Worm (Caenorhabditis elegans) whole organism, L4 larva: Measurements from ENCODE around the gene osgn-1.

Experiments
- D1046.2 ChIP-seq: fragments of 200-800 bp; sonication (Bioruptor generic); IDR thresholded peaks from 2 replicates; pipeline ENCODE4 v1.3.6; 2022; ENCODE audit warnings: missing genetic modification characterization, missing compliant biosample characterization
- F10B5.3 ChIP-seq: sonication (generic microtip); optimal IDR thresholded peaks from 2 replicates; lab custom pipeline; 2016; ENCODE audit warnings: mild to moderate bottlenecking, missing genetic modification characterization, missing compliant biosample characterization
- F26F4.8 ChIP-seq: fragments of 200-800 bp; sonication (Bioruptor generic); conservative IDR thresholded peaks from 2 replicates; pipeline ENCODE4 v1.3.6; 2022; ENCODE audit warnings: missing genetic modification characterization, missing compliant biosample characterization
- F49E8.2 ChIP-seq: sonication (generic microtip); optimal IDR thresholded peaks from 2 replicates; lab custom pipeline; 2016; ENCODE audit warnings: missing compliant biosample characterization, mild to moderate bottlenecking, missing genetic modification characterization, borderline replicate concordance
- T26A8.4 ChIP-seq: fragments of 200-800 bp; sonication (Bioruptor generic); IDR thresholded peaks from 2 replicates; pipeline ENCODE4 v1.3.6; 2022; ENCODE audit warnings: missing genetic modification characterization, missing compliant biosample characterization
- Y105C5A.15 ChIP-seq: fragments of 200-800 bp; sonication (Bioruptor generic); IDR thresholded peaks from 2 replicates; pipeline ENCODE4 v1.3.6; 2022; ENCODE audit warnings: missing genetic modification characterization, missing compliant biosample characterization
- Y48G9A.11 ChIP-seq: fragments of 200-800 bp; sonication (Bioruptor generic); IDR thresholded peaks from 2 replicates; pipeline ENCODE4 v1.3.6; 2022; ENCODE audit warnings: missing genetic modification reagents, missing genetic modification characterization, missing compliant biosample characterization
- Y5F2A.4 ChIP-seq: fragments of 200-800 bp; sonication (Bioruptor generic); optimal IDR thresholded peaks from 2 replicates; lab custom pipeline; 2018; ENCODE audit warnings: mild to moderate bottlenecking, missing genetic modification characterization, missing compliant biosample characterization
- Y75B8A.6 ChIP-seq: fragments of 200-800 bp; sonication (Bioruptor generic); IDR thresholded peaks from 2 replicates; pipeline ENCODE4 v1.3.6; 2022; ENCODE audit warnings: missing genetic modification reagents, missing genetic modification characterization, missing compliant biosample characterization
- ZK546.5 ChIP-seq, 2 experiments: sonication (generic microtip); optimal IDR thresholded peaks; 2 replicates each; lab custom pipeline; 2017; ENCODE audit warnings: missing biosample characterization in 2 of 2, missing genetic modification characterization in 2 of 2
- ceh-44 ChIP-seq: fragments of 200-800 bp; sonication (Bioruptor generic); IDR thresholded peaks from 2 replicates; pipeline ENCODE4 v1.3.6; 2022; ENCODE audit warnings: missing genetic modification reagents, missing genetic modification characterization, missing compliant biosample characterization
- ceh-62 ChIP-seq: sonication (generic microtip); optimal IDR thresholded peaks from 2 replicates; lab custom pipeline; 2017; ENCODE audit warnings: missing biosample characterization, missing genetic modification characterization
- daf-12 ChIP-seq: fragments of 150-350 bp; optimal IDR thresholded peaks from 2 replicates; lab custom pipeline; 2014; ENCODE audit warnings: missing biosample characterization, missing genetic modification reagents, missing genetic modification characterization
- daf-16 ChIP-seq, 3 experiments: sonication (generic microtip); optimal IDR thresholded peaks; 2 replicates each; lab custom pipeline; 2016 to 2017; ENCODE audit warnings: missing genetic modification characterization in 3 of 3, missing genetic modification reagents in 3 of 3, mild to moderate bottlenecking in 2 of 3, missing compliant biosample characterization in 2 of 3, missing biosample characterization in 1 of 3, moderate library complexity in 1 of 3
- daf-19 ChIP-seq: fragments of 200-800 bp; sonication (Bioruptor generic); conservative IDR thresholded peaks from 2 replicates; pipeline ENCODE4 v1.3.6; 2022; ENCODE audit warnings: missing genetic modification characterization, missing compliant biosample characterization
- daf-8 ChIP-seq: fragments of 200-800 bp; sonication (Bioruptor generic); IDR thresholded peaks from 2 replicates; pipeline ENCODE4 v1.3.6; 2022; ENCODE audit warnings: missing genetic modification characterization, missing compliant biosample characterization
- dpl-1 ChIP-seq: fragments of 150-350 bp; optimal IDR thresholded peaks from 2 replicates; lab custom pipeline; 2014; ENCODE audit warnings: missing biosample characterization, missing genetic modification reagents, missing genetic modification characterization
- egl-43 ChIP-seq: fragments of 200-800 bp; sonication (Bioruptor generic); IDR thresholded peaks from 2 replicates; pipeline ENCODE4 v1.3.6; 2022; ENCODE audit warnings: missing genetic modification reagents, missing genetic modification characterization, missing compliant biosample characterization
- hlh-11 ChIP-seq: fragments of 200-800 bp; sonication (Bioruptor generic); optimal IDR thresholded peaks from 2 replicates; lab custom pipeline; 2018; ENCODE audit warnings: mild to moderate bottlenecking, missing genetic modification characterization, missing compliant biosample characterization
- hlh-30 ChIP-seq: sonication (generic microtip); optimal IDR thresholded peaks from 2 replicates; lab custom pipeline; 2017; ENCODE audit warnings: antibody characterized with exemption, mild to moderate bottlenecking, missing genetic modification characterization, missing compliant biosample characterization; ENCODE audit not compliant: insufficient read depth
- jun-1 ChIP-seq: fragments of 150-350 bp; optimal IDR thresholded peaks from 2 replicates; lab custom pipeline; 2014; ENCODE audit warnings: missing biosample characterization, missing genetic modification reagents, missing genetic modification characterization
- lim-7 ChIP-seq: fragments of 200-800 bp; sonication (Bioruptor generic); IDR thresholded peaks from 2 replicates; pipeline ENCODE4 v1.3.6; 2022; ENCODE audit warnings: missing genetic modification characterization, missing compliant biosample characterization
- lin-15B ChIP-seq: fragments of 150-350 bp; sonication (generic microtip); optimal IDR thresholded peaks from 3 replicates; lab custom pipeline; 2014; ENCODE audit warnings: missing biosample characterization, missing genetic modification characterization
- lin-38 ChIP-seq: fragments of 200-800 bp; sonication (Bioruptor generic); IDR thresholded peaks from 2 replicates; pipeline ENCODE4 v1.3.6; 2022; ENCODE audit warnings: missing genetic modification reagents, missing genetic modification characterization, missing compliant biosample characterization
- mdt-29 ChIP-seq: fragments of 200-800 bp; sonication (Bioruptor generic); IDR thresholded peaks from 2 replicates; pipeline ENCODE4 v1.3.6; 2022; ENCODE audit warnings: missing genetic modification reagents, missing genetic modification characterization, missing compliant biosample characterization
- mxl-3 ChIP-seq: fragments of 200-800 bp; sonication (Bioruptor generic); optimal IDR thresholded peaks from 2 replicates; lab custom pipeline; 2018; ENCODE audit warnings: mild to moderate bottlenecking, missing genetic modification characterization, missing compliant biosample characterization
- nhr-102 ChIP-seq: sonication (generic microtip); optimal IDR thresholded peaks from 2 replicates; lab custom pipeline; 2016; ENCODE audit warnings: mild to moderate bottlenecking, missing genetic modification characterization, moderate library complexity, missing compliant biosample characterization
- nhr-11 ChIP-seq: fragments of 150-350 bp; optimal IDR thresholded peaks from 2 replicates; lab custom pipeline; 2014; ENCODE audit warnings: missing biosample characterization, missing genetic modification characterization
- nhr-111 ChIP-seq: fragments of 200-800 bp; sonication (Bioruptor generic); optimal IDR thresholded peaks from 2 replicates; lab custom pipeline; 2018; ENCODE audit warnings: mild to moderate bottlenecking, missing genetic modification characterization, missing compliant biosample characterization
- nhr-28 ChIP-seq: fragments of 150-350 bp; optimal IDR thresholded peaks from 2 replicates; lab custom pipeline; 2014; ENCODE audit warnings: missing biosample characterization, missing genetic modification characterization
- nhr-41 ChIP-seq: fragments of 200-800 bp; sonication (Bioruptor generic); IDR thresholded peaks from 2 replicates; pipeline ENCODE4 v1.3.6; 2022; ENCODE audit warnings: missing genetic modification reagents, missing genetic modification characterization, missing compliant biosample characterization
- nhr-42 ChIP-seq: fragments of 200-800 bp; sonication (Bioruptor generic); IDR thresholded peaks from 2 replicates; pipeline ENCODE4 v1.3.6; 2022; ENCODE audit warnings: missing genetic modification characterization, missing compliant biosample characterization
- nhr-6 ChIP-seq: fragments of 150-350 bp; optimal IDR thresholded peaks from 2 replicates; lab custom pipeline; 2014; ENCODE audit warnings: missing biosample characterization, missing genetic modification characterization
- nhr-76 ChIP-seq: fragments of 150-350 bp; optimal IDR thresholded peaks from 2 replicates; lab custom pipeline; 2014; ENCODE audit warnings: missing biosample characterization, missing genetic modification characterization
- nhr-77 ChIP-seq: fragments of 150-350 bp; optimal IDR thresholded peaks from 2 replicates; lab custom pipeline; 2014; ENCODE audit warnings: missing biosample characterization, missing genetic modification characterization
- php-3 ChIP-seq: fragments of 200-800 bp; sonication (Bioruptor generic); IDR thresholded peaks from 2 replicates; pipeline ENCODE4 v1.3.6; 2022; ENCODE audit warnings: missing genetic modification reagents, missing genetic modification characterization, missing compliant biosample characterization
- set-16 ChIP-seq: fragments of 200-800 bp; sonication (Bioruptor generic); IDR thresholded peaks from 2 replicates; pipeline ENCODE4 v1.3.6; 2022; ENCODE audit warnings: missing genetic modification reagents, missing genetic modification characterization, missing compliant biosample characterization
- skn-1 ChIP-seq: fragments of 150-350 bp; optimal IDR thresholded peaks from 2 replicates; lab custom pipeline; 2014; ENCODE audit warnings: missing biosample characterization, missing genetic modification characterization
- snpc-1.2 ChIP-seq: fragments of 200-800 bp; sonication (Bioruptor generic); IDR thresholded peaks from 2 replicates; pipeline ENCODE4 v1.3.6; 2022; ENCODE audit warnings: missing genetic modification reagents, missing genetic modification characterization, missing compliant biosample characterization
- snpc-4 ChIP-seq: fragments of 150-350 bp; optimal IDR thresholded peaks from 2 replicates; lab custom pipeline; 2014; ENCODE audit warnings: missing biosample characterization, missing genetic modification characterization
- spr-1 ChIP-seq: sonication (generic microtip); optimal IDR thresholded peaks from 2 replicates; lab custom pipeline; 2016; ENCODE audit warnings: mild to moderate bottlenecking, missing genetic modification characterization, missing compliant biosample characterization
- tag-97 ChIP-seq: fragments of 200-800 bp; sonication (Bioruptor generic); IDR thresholded peaks from 2 replicates; pipeline ENCODE4 v1.3.6; 2022; ENCODE audit warnings: missing genetic modification characterization, missing compliant biosample characterization
- unc-39 ChIP-seq: sonication (generic microtip); optimal IDR thresholded peaks from 2 replicates; lab custom pipeline; 2017; ENCODE audit warnings: missing biosample characterization, missing genetic modification characterization
- zfp-2 ChIP-seq: sonication (generic microtip); optimal IDR thresholded peaks from 2 replicates; lab custom pipeline; 2016; ENCODE audit warnings: mild to moderate bottlenecking, missing genetic modification characterization, missing compliant biosample characterization
- zip-11 ChIP-seq: fragments of 200-800 bp; sonication (Bioruptor generic); IDR thresholded peaks from 2 replicates; pipeline ENCODE4 v1.3.6; 2022; ENCODE audit warnings: missing genetic modification characterization, missing compliant biosample characterization
- ztf-11 ChIP-seq: fragments of 150-350 bp; optimal IDR thresholded peaks from 2 replicates; lab custom pipeline; 2014; ENCODE audit warnings: missing biosample characterization, missing genetic modification characterization

osgn-1 gene

DNA sequence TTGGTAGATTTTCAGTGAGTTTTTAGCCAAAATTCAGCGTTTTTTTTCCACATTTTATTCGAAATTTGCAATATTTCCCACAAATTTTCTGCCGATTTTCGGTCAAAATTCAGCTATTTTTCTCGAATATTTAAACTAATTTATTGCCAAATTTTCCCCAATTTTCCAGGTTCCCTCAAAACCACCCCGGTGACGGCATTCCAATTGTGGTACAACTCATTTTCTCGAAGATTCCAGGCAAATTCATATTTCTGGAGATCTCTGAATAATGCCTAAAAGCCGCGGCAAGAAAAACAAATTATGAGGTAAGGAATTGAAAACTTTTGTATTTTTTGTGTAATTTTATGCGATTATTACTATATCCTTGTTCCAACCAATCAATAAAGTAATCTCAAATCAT is at the start of gene osgn-1:
TSS of gene osgn-1 (plus strand) at position 301 of the 400 bp plus-strand sequence.
- no peak for TF ChIP-seq jun-1 (tag; lab: Kevin White, UChicago)
- no peak for TF ChIP-seq hlh-30 (tag; lab: Kevin White, UChicago)
- no peak for TF ChIP-seq set-16
- no peak for TF ChIP-seq nhr-28 (tag; lab: Kevin White, UChicago)
- no peak for TF ChIP-seq ceh-44 (GFP tag; lab: Robert Waterston, UW)
- no peak for TF ChIP-seq hlh-11 (tag; lab: Kevin White, UChicago)
- no peak for TF ChIP-seq ceh-62 (tag; lab: Kevin White, UChicago)
- no peak for TF ChIP-seq daf-16 (GFP tag; optimal IDR thresholded peaks at IDR 0.05; lab: Kevin White, UChicago)
- no peak for TF ChIP-seq daf-16 (tag; optimal IDR thresholded peaks at IDR 0.05; lab: Kevin White, UChicago)
- no peak for TF ChIP-seq nhr-41 (GFP tag; lab: Robert Waterston, UW)
- no peak for TF ChIP-seq ZK546.5 (tag; optimal IDR thresholded peaks at IDR 0.05; lab: Kevin White, UChicago)
- no peak for TF ChIP-seq unc-39 (tag; lab: Kevin White, UChicago)
- no peak for TF ChIP-seq tag-97 (GFP tag; lab: Robert Waterston, UW)
- TF ChIP-seq, all 104 proteins: peak for 0

DNA sequence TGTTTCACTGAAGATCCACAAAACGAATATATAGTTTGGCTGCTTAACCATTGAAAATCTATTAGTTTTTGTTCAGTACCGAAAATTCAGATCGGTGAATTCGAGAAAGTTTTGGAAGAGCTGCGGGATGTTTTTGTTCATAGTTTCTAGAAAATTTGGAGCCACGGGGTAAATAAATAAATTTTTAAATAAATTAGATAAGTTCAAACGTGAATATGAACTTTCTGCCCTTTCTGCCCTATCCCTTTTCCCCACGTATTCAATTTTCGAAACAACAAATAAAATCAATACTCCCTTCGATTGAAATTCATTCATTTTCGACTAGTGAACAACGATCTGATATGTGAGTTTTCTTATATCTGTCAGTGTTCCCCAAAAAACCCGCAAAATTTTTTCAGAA is 45.1 kb upstream of the osgn-1 start, which contains the start of gene scrm-5:
TSS of gene scrm-5 (plus strand) at position 301 of the 400 bp plus-strand sequence.
- TF ChIP-seq snpc-4 (tag; lab: Kevin White, UChicago) (no peak), zfp-2 (tag; lab: Kevin White, UChicago) (no peak), lim-7 (GFP tag; lab: Robert Waterston, UW) (no peak), lin-15B (no peak), F26F4.8 (GFP tag; lab: Robert Waterston, UW) (no peak), nhr-11 (no peak), Y105C5A.15 (GFP tag; lab: Robert Waterston, UW) (no peak), lin-38 (GFP tag; lab: Robert Waterston, UW) (no peak), D1046.2 (GFP tag; lab: Robert Waterston, UW) (no peak), snpc-1.2 (GFP tag; lab: Robert Waterston, UW) (no peak), Y75B8A.6 (GFP tag; lab: Robert Waterston, UW) (no peak), nhr-111 (GFP tag; lab: Kevin White, UChicago) (no peak), nhr-76 (tag; lab: Kevin White, UChicago) (no peak), daf-8 (no peak), egl-43 (GFP tag; lab: Robert Waterston, UW) (no peak)

DNA sequence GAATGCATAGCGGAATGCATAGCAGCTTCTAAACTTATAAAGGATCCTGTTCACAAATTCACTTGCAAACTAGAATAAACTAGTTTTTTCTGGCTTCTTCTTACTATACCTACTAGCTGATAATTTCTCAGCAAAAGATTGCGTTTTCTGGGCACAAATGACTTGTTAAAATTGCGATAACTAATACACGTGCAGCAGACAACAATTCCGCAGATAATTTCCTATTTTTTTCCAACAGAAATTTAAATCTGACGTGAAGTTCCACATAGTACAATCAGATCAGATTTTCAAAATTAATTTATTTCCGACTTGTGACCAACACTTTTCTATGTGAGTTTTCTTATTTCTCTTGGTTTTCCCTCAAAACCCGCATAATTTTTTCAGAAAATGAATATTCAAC is 42.8 kb upstream of the osgn-1 start, which contains the start of gene scrm-8:
TSS of gene scrm-8 (plus strand) at position 301 of the 400 bp plus-strand sequence.
- TF ChIP-seq daf-19 (GFP tag; lab: Robert Waterston, UW) (no peak), php-3 (no peak), Y5F2A.4 (GFP tag; lab: Kevin White, UChicago) (no peak), mdt-29 (GFP tag; lab: Robert Waterston, UW) (no peak), mxl-3 (GFP tag; lab: Kevin White, UChicago) (no peak), nhr-77 (no peak), skn-1 (tag; lab: Kevin White, UChicago) (no peak), F10B5.3 (tag; lab: Kevin White, UChicago) (no peak), Y48G9A.11 (GFP tag; lab: Robert Waterston, UW) (no peak), nhr-6 (tag; lab: Kevin White, UChicago) (no peak)

DNA sequence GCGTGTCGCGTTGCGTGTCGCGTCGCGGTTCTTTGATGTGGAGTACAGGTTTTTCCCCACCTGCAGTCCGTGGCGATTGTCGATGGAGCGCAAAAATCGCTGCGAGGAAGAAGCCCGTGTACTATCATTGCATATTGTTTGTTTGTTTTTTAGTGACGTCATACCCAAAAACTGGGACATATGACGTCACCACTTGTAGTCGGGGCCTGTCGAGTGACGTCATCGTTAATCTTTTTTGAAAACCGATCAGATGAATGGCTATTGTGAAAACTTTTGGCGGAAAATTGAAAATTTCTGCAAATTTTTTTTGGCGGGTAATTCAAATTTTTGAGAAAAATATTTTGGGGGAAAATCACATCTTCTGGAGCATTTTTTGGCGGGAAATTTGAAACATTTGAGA is 39.9 kb upstream of the osgn-1 start:
- no peak for TF ChIP-seq zip-11 (GFP tag; lab: Robert Waterston, UW)
- TF ChIP-seq lim-7 (GFP tag; lab: Robert Waterston, UW) = no peak
- no peak for TF ChIP-seq T26A8.4 (GFP tag; lab: Robert Waterston, UW)
- TF ChIP-seq F49E8.2 (tag; lab: Kevin White, UChicago) = no peak
- no peak for TF ChIP-seq daf-12 (tag; lab: Kevin White, UChicago)
- TF ChIP-seq nhr-41 (GFP tag; lab: Robert Waterston, UW) = no peak
- no peak for TF ChIP-seq ztf-11 (tag; lab: Kevin White, UChicago)
- TF ChIP-seq nhr-102 = no peak
- TF ChIP-seq unc-39 (tag; lab: Kevin White, UChicago) = no peak
- TF ChIP-seq skn-1 (tag; lab: Kevin White, UChicago) = no peak
- TF ChIP-seq spr-1 = no peak
- TF ChIP-seq jun-1 (tag; lab: Kevin White, UChicago) = no peak
- TF ChIP-seq dpl-1 (GFP tag; lab: Kevin White, UChicago) = no peak
- no peak for TF ChIP-seq nhr-42 (GFP tag; lab: Robert Waterston, UW)
